Fruit fly (Drosophila melanogaster): ENCODE data around the gene Cip4.

dm6 chr3L:4389104-4389503 lies 25.2 kb upstream of the Cip4 start:
- TF ChIP-seq h (optimal IDR thresholded peaks at IDR 0.05) (no peak), Myc (optimal IDR thresholded peaks at IDR 0.05) (no peak), Sin3A (optimal IDR thresholded peaks at IDR 0.05) (no peak), psq (optimal IDR thresholded peaks at IDR 0.05) (no peak)

Data from Kc167 (cell line).